Worm (Caenorhabditis elegans) whole organism, midembryonic: ENCODE measurements around the gene F40H3.3.

Experiments
- cog-1 ChIP-seq: sonication (generic microtip); optimal IDR thresholded peaks from 2 replicates; lab custom pipeline; 2016; ENCODE audit warnings: missing genetic modification characterization, missing compliant biosample characterization
- flt-1 ChIP-seq: fragments of 200-800 bp; sonication (Bioruptor generic); IDR thresholded peaks from 2 replicates; pipeline ENCODE4 v1.3.6; 2022; ENCODE audit warnings: missing genetic modification characterization, missing compliant biosample characterization
- ref-1 ChIP-seq: fragments of 200-800 bp; sonication (Bioruptor generic); conservative IDR thresholded peaks from 2 replicates; pipeline ENCODE4 v1.3.6; 2022; ENCODE audit warnings: missing genetic modification reagents, missing genetic modification characterization, missing compliant biosample characterization
- tab-1 ChIP-seq: fragments of 200-800 bp; sonication (Bioruptor generic); IDR thresholded peaks from 2 replicates; pipeline ENCODE4 v1.3.6; 2022; ENCODE audit warnings: missing genetic modification characterization, missing compliant biosample characterization
- ztf-23 ChIP-seq: fragments of 200-800 bp; sonication (Bioruptor generic); IDR thresholded peaks from 2 replicates; pipeline ENCODE4 v1.3.6; 2022; ENCODE audit warnings: missing genetic modification reagents, missing genetic modification characterization, missing compliant biosample characterization

DNA sequence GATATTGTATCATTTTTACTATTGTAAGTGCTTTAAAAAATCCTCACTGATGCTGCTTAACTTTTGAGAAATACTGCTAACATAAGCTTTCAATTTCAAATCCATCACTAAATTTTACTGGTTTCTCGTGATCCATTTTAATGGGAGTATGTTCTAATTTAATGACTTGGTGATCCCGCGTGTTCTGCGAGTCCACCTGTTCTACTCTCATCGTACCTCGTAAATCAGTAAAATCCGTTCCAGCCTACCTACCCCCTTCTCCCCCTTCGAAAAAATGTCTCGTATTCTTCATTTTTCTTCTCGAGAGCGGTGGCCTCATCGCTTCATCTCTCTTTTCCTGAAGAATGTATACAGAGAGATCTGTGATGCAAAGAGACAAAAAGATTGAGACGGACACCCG lies 35.8 kb upstream of the F40H3.3 start:
- no peak for TF ChIP-seq ztf-23 (GFP tag; lab: Robert Waterston, UW)
- TF ChIP-seq cog-1 (tag; lab: Kevin White, UChicago), result no peak
- TF ChIP-seq flt-1 (GFP tag; lab: Robert Waterston, UW), result no peak
- TF ChIP-seq ref-1 (GFP tag; lab: Robert Waterston, UW), result no peak
- TF ChIP-seq tab-1, result no peak
